Fruit fly (Drosophila melanogaster): ENCODE data around the gene gammaSnap2.

The gammaSnap2 gene

DNA sequence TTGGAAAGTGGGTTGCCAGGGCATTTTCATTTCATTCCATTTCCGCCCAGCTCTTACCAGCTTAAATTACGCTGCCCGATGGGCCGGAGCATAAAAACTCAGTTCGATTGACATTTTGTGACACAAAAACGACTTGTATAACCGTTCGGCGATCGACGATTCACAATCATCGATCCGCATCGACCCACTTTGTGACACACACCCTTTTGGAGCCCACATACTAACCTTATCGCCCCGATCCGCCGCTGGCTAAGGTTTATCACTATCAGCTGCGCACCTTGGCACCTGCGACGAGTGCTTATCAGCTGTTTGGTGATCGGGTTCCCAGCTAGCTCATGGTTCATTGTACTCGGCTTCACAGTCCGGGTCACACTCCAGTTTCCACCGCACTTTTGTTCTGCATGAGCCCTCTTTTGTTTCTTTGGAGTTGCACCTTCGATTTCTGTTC, 21.8 kb downstream of the gammaSnap2 start (continued):
- TF ChIP-seq Dip2 (GFP tag; IDR thresholded peaks at IDR 0.05) (no peak), CG12942 (GFP tag; optimal IDR thresholded peaks at IDR 0.05) (no peak), Taf1 (GFP tag; IDR thresholded peaks at IDR 0.05) (no peak), peb (GFP tag; IDR thresholded peaks at IDR 0.05) (no peak), CG8290 (GFP tag; optimal IDR thresholded peaks at IDR 0.05) (no peak), CG8290 (tag; optimal IDR thresholded peaks at IDR 0.05) (peak in 1 of 2 experiments; percentile 46), CG14050 (GFP tag; IDR thresholded peaks at IDR 0.05) (no peak), CG1603 (tag; optimal IDR thresholded peaks at IDR 0.05) (no peak), YL-1 (GFP tag; optimal IDR thresholded peaks at IDR 0.05) (no peak), pros (GFP tag; optimal IDR thresholded peaks at IDR 0.05) (no peak), CG4360 (GFP tag; IDR thresholded peaks at IDR 0.05) (no peak), Bteb2 (GFP tag; optimal IDR thresholded peaks at IDR 0.05) (no peak), br (optimal IDR thresholded peaks at IDR 0.05) (no peak), ken (GFP tag; IDR thresholded peaks at IDR 0.05) (no peak), CG2678 (tag; optimal IDR thresholded peaks at IDR 0.05) (peak; percentile 25), Mrtf (GFP tag; IDR thresholded peaks at IDR 0.05) (no peak), CG10267 (tag; optimal IDR thresholded peaks at IDR 0.05) (no peak), Hr39 (optimal IDR thresholded peaks at IDR 0.05) (no peak), ci (GFP tag; IDR thresholded peaks at IDR 0.05) (no peak), Ssrp (tag; optimal IDR thresholded peaks at IDR 0.05) (no peak), C15 (GFP tag; IDR thresholded peaks at IDR 0.05) (0 out of 3 replicates have a peak, but pooled peaks have one; percentile 35), onecut (GFP tag; IDR thresholded peaks at IDR 0.05) (no peak), CTCF (GFP tag; optimal IDR thresholded peaks at IDR 0.05) (no peak), Sry-β (GFP tag; optimal IDR thresholded peaks at IDR 0.05) (no peak), nau (GFP tag; optimal IDR thresholded peaks at IDR 0.05) (no peak), Fer3 (tag; optimal IDR thresholded peaks at IDR 0.05) (no peak), Eip74EF (GFP tag; optimal IDR thresholded peaks at IDR 0.05) (peak in 1 of 2 experiments; percentile 58), CG3995 (GFP tag; optimal IDR thresholded peaks at IDR 0.05) (no peak), CG14667 (GFP tag; IDR thresholded peaks at IDR 0.05) (no peak), Oli (tag; optimal IDR thresholded peaks at IDR 0.05) (no peak), hkb (optimal IDR thresholded peaks at IDR 0.05) (no peak), hkb (GFP tag; IDR thresholded peaks at IDR 0.05) (no peak), al (GFP tag; IDR thresholded peaks at IDR 0.05) (no peak), bbx (GFP tag; IDR thresholded peaks at IDR 0.05; ENCODE audit: partially characterized antibody) (no peak), CG18764 (GFP tag; optimal IDR thresholded peaks at IDR 0.05) (no peak), CG4820 (GFP tag; optimal IDR thresholded peaks at IDR 0.05) (no peak), CG2116 (GFP tag; optimal IDR thresholded peaks at IDR 0.05) (no peak), CG5245 (GFP tag; optimal IDR thresholded peaks at IDR 0.05) (no peak), NfI (GFP tag; optimal IDR thresholded peaks at IDR 0.05) (no peak), CG4282 (GFP tag; optimal IDR thresholded peaks at IDR 0.05) (no peak), usp (GFP tag; optimal IDR thresholded peaks at IDR 0.05) (no peak), NFAT (GFP tag; IDR thresholded peaks at IDR 0.05) (no peak), CG11504 (tag; optimal IDR thresholded peaks at IDR 0.05) (no peak), Bdp1 (GFP tag; optimal IDR thresholded peaks at IDR 0.05) (no peak), Rx (GFP tag; IDR thresholded peaks at IDR 0.05) (no peak), CG4730 (GFP tag; IDR thresholded peaks at IDR 0.05) (no peak), chm (GFP tag; IDR thresholded peaks at IDR 0.05) (peak; percentile 62; the same call in 1 of the 2 replicates), CG12659 (GFP tag; optimal IDR thresholded peaks at IDR 0.05) (no peak), CHES-1-like (GFP tag; optimal IDR thresholded peaks at IDR 0.05) (no peak), ftz-f1 (GFP tag; optimal IDR thresholded peaks at IDR 0.05) (peak; percentile 36), chn (GFP tag; optimal IDR thresholded peaks at IDR 0.05) (no peak), CG4707 (GFP tag; optimal IDR thresholded peaks at IDR 0.05) (no peak), schlank (tag; optimal IDR thresholded peaks at IDR 0.05) (peak; percentile 22), ab (GFP tag; optimal IDR thresholded peaks at IDR 0.05) (no peak), CG10366 (GFP tag; IDR thresholded peaks at IDR 0.05) (no peak)

All from whole organism, embryonic.